Worm (Caenorhabditis elegans): Measurements from ENCODE around the gene cest-26.
A peak's percentile ranks its signal among the peaks of the same experiment; 100 is the strongest.

Gene cest-26

DNA sequence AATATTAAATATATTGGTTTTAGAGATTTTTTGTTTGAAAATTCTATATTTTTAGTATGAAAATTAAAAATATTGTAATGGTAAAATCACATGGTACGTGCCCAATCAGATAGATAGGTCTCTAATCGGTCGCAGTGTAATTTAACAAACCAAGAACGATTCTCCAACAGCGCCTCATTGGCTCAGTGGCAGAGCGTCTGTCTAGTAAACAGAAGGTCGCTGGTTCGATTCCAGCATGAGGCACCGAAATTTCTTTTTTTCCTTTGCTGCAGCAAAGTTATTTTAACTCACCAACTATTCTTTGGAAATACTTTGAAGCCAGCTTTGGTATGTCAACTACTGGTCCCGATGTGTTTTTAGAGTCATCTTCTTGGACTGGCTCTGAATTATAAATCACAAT, 7.4 kb upstream of the cest-26 start (continued):
- TF ChIP-seq ceh-88 (GFP tag; IDR thresholded peaks at IDR 0.05) (no peak), tbx-2 (tag; optimal IDR thresholded peaks at IDR 0.05) (no peak), nhr-20 (tag; optimal IDR thresholded peaks at IDR 0.05) (peak; percentile 44), F16B12.6 (tag; optimal IDR thresholded peaks at IDR 0.05) (no peak), mab-9 (GFP tag; IDR thresholded peaks at IDR 0.05) (no peak), mep-1 (tag; optimal IDR thresholded peaks at IDR 0.05) (no peak), egl-27 (tag; optimal IDR thresholded peaks at IDR 0.05) (no peak), lsy-2 (tag; optimal IDR thresholded peaks at IDR 0.05) (no peak), unc-130 (tag; optimal IDR thresholded peaks at IDR 0.05) (peak; percentile 47), isw-1 (GFP tag; IDR thresholded peaks at IDR 0.05) (no peak), ceh-82 (tag; optimal IDR thresholded peaks at IDR 0.05) (peak in 1 of 3 experiments; percentile 17), efl-1 (optimal IDR thresholded peaks at IDR 0.05) (no peak), efl-1 (GFP tag; optimal IDR thresholded peaks at IDR 0.05 in 1 of 2) (peak in 1 of 2 experiments; percentile 48), lin-15B (tag; optimal IDR thresholded peaks at IDR 0.05) (no peak), nhr-71 (tag; optimal IDR thresholded peaks at IDR 0.05) (no peak), egl-13 (tag; optimal IDR thresholded peaks at IDR 0.05) (no peak), hlh-17 (GFP tag; optimal IDR thresholded peaks at IDR 0.05; ENCODE audit: borderline replicate concordance) (no peak), lir-3 (tag; optimal IDR thresholded peaks at IDR 0.05; ENCODE audit: poor library complexity) (no peak), nhr-12 (tag; optimal IDR thresholded peaks at IDR 0.05) (no peak), C34B4.2 (tag; optimal IDR thresholded peaks at IDR 0.05) (no peak), nhr-77 (tag; optimal IDR thresholded peaks at IDR 0.05) (no peak), ces-1 (GFP tag; optimal IDR thresholded peaks at IDR 0.05) (no peak), jun-1 (tag; optimal IDR thresholded peaks at IDR 0.05) (no peak), efl-3 (GFP tag; optimal IDR thresholded peaks at IDR 0.05) (no peak), C16A3.4 (tag; optimal IDR thresholded peaks at IDR 0.05) (peak; percentile 73), swsn-7 (tag; optimal IDR thresholded peaks at IDR 0.05) (peak; percentile 30), fkh-4 (tag; optimal IDR thresholded peaks at IDR 0.05; ENCODE audit: borderline replicate concordance) (no peak), nhr-11 (tag; optimal IDR thresholded peaks at IDR 0.05) (no peak), ama-1 (optimal IDR thresholded peaks at IDR 0.05) (no peak), snpc-4 (tag; optimal IDR thresholded peaks at IDR 0.05) (no peak), lin-35 (GFP tag; optimal IDR thresholded peaks at IDR 0.05) (peak in 1 of 2 experiments; percentile 56), nhr-90 (tag; optimal IDR thresholded peaks at IDR 0.05; ENCODE audit: poor library complexity) (peak; percentile 49), pax-3 (tag; optimal IDR thresholded peaks at IDR 0.05) (no peak), vab-15 (tag; optimal IDR thresholded peaks at IDR 0.05) (no peak), dsc-1 (tag; optimal IDR thresholded peaks at IDR 0.05) (peak; percentile 16), elt-3 (tag; optimal IDR thresholded peaks at IDR 0.05) (no peak), ceh-8 (GFP tag; optimal IDR thresholded peaks at IDR 0.05) (no peak), nhr-19 (GFP tag; conservative IDR thresholded peaks at IDR 0.05) (peak; percentile 55), xbp-1 (tag; optimal IDR thresholded peaks at IDR 0.05) (peak; percentile 48), fkh-10 (GFP tag; optimal IDR thresholded peaks at IDR 0.05) (no peak), sptf-1 (tag; optimal IDR thresholded peaks at IDR 0.05) (no peak), rnt-1 (tag; optimal IDR thresholded peaks at IDR 0.05) (peak; percentile 66)

DNA sequence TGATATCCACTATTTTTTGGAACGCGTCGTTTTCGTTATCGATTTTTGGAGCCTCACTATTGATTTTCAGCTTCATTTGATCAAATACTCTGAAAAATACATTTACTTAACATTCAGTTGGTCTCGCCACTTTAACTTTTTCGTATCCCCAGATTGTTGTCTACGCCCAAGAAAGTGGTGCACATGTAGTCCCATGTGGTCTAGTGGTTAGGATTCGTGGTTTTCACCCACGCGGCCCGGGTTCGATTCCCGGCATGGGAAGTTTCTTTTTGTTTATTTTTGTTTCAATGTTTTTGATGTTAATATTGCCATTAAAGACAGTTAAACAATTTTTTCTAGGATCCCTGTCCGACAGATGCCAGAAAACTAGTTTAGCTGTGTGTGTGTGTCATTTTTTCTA, 6.6 kb upstream of the cest-26 start:
- TF ChIP-seq zag-1 (tag; optimal IDR thresholded peaks at IDR 0.05) (no peak), sup-37 (GFP tag; optimal IDR thresholded peaks at IDR 0.05) (no peak), C16A3.4 (tag; optimal IDR thresholded peaks at IDR 0.05) (peak; percentile 42), tlp-1 (tag; optimal IDR thresholded peaks at IDR 0.05) (no peak), fkh-8 (tag; optimal IDR thresholded peaks at IDR 0.05) (peak; percentile 15), dpl-1 (GFP tag; optimal IDR thresholded peaks at IDR 0.05) (peak in 1 of 3 experiments; percentile 5), nhr-76 (tag; optimal IDR thresholded peaks at IDR 0.05) (no peak), ceh-82 (tag; optimal IDR thresholded peaks at IDR 0.05) (peak; percentile 10 to 24 (median 19)), aha-1 (tag; optimal IDR thresholded peaks at IDR 0.05) (no peak), nhr-77 (tag; optimal IDR thresholded peaks at IDR 0.05) (peak; percentile 20), fkh-10 (GFP tag; optimal IDR thresholded peaks at IDR 0.05) (no peak), tbx-2 (tag; optimal IDR thresholded peaks at IDR 0.05) (peak; percentile 31), ceh-63 (GFP tag; optimal IDR thresholded peaks at IDR 0.05) (no peak), rnt-1 (tag; optimal IDR thresholded peaks at IDR 0.05) (peak; percentile 71), mab-9 (GFP tag; IDR thresholded peaks at IDR 0.05) (no peak), lir-3 (tag; optimal IDR thresholded peaks at IDR 0.05; ENCODE audit: poor library complexity) (no peak), ces-1 (GFP tag; optimal IDR thresholded peaks at IDR 0.05) (no peak), Y116A8C.19 (tag; optimal IDR thresholded peaks at IDR 0.05; ENCODE audit: borderline replicate concordance) (no peak), lin-13 (GFP tag; optimal IDR thresholded peaks at IDR 0.05) (no peak), lin-39 (tag; optimal IDR thresholded peaks at IDR 0.05) (no peak), C34B4.2 (tag; optimal IDR thresholded peaks at IDR 0.05) (no peak)

All from whole organism, L1 larva.